Fruit fly (Drosophila melanogaster) whole organism, embryonic: ENCODE measurements around the gene CG17300.

Experiments
- Ada2b ChIP-seq: fragments of 200-800 bp; sonication (Bioruptor generic); IDR thresholded peaks from 2 replicates; pipeline ENCODE4 v1.3.6; 2022; ENCODE audit warnings: missing biosample characterization, missing genetic modification characterization
- Antp ChIP-seq: fragments of 200-800 bp; sonication (Bioruptor generic); optimal IDR thresholded peaks from 3 replicates; lab custom pipeline; 2016; ENCODE audit warnings: missing biosample characterization, missing genetic modification characterization
- Awh ChIP-seq: fragments of 200-800 bp; sonication (Bioruptor generic); IDR thresholded peaks from 2 replicates; pipeline ENCODE4, ENCODE4 v1.3.6; 2022; ENCODE audit warnings: missing biosample characterization, missing genetic modification characterization
- CG10366 ChIP-seq: fragments of 200-800 bp; sonication (Bioruptor generic); IDR thresholded peaks from 2 replicates; pipeline ENCODE4 v1.3.6; 2022; ENCODE audit warnings: missing biosample characterization, missing genetic modification characterization
- CG12942 ChIP-seq: fragments of 200-800 bp; sonication (Bioruptor generic); optimal IDR thresholded peaks from 3 replicates; lab custom pipeline; 2016; ENCODE audit warnings: missing biosample characterization, missing genetic modification characterization
- CG13123 ChIP-seq: fragments of 200-800 bp; sonication (Bioruptor generic); optimal IDR thresholded peaks from 2 replicates; lab custom pipeline; 2016; ENCODE audit warnings: missing biosample characterization, missing genetic modification characterization
- CG13775 ChIP-seq: fragments of 200-800 bp; sonication (Bioruptor generic); optimal IDR thresholded peaks from 3 replicates; lab custom pipeline; 2017; ENCODE audit warnings: missing biosample characterization, mild to moderate bottlenecking, missing genetic modification characterization
- CG15601 ChIP-seq: fragments of 200-800 bp; sonication (Bioruptor generic); optimal IDR thresholded peaks from 3 replicates; lab custom pipeline; 2019; ENCODE audit warnings: missing biosample characterization, mild to moderate bottlenecking, missing genetic modification characterization, moderate library complexity
- CG1602 ChIP-seq: fragments of 200-800 bp; sonication (Bioruptor generic); optimal IDR thresholded peaks from 3 replicates; lab custom pipeline; 2016; ENCODE audit warnings: missing biosample characterization, missing genetic modification characterization
- CG16813 ChIP-seq: fragments of 200-800 bp; sonication (Bioruptor generic); IDR thresholded peaks from 3 replicates; pipeline ENCODE4 v1.3.6; 2022; ENCODE audit warnings: missing biosample characterization, missing genetic modification characterization; ENCODE audit not compliant: partially characterized antibody
- CG16863 ChIP-seq: fragments of 200-800 bp; sonication (Bioruptor generic); optimal IDR thresholded peaks from 3 replicates; lab custom pipeline; 2016; ENCODE audit warnings: missing biosample characterization, missing genetic modification characterization
- CG17568 ChIP-seq: fragments of 200-800 bp; sonication (Bioruptor generic); optimal IDR thresholded peaks from 2 replicates; lab custom pipeline; 2018; ENCODE audit warnings: missing biosample characterization, mild to moderate bottlenecking, missing genetic modification characterization, moderate library complexity
- CG17612 ChIP-seq: fragments of 200-800 bp; sonication (Bioruptor generic); IDR thresholded peaks from 2 replicates; pipeline ENCODE4 v1.3.6; 2022; ENCODE audit warnings: missing biosample characterization, missing genetic modification characterization
- CG2199 ChIP-seq: fragments of 200-800 bp; sonication (Bioruptor generic); IDR thresholded peaks from 3 replicates; pipeline ENCODE4 v1.3.6; 2022; ENCODE audit warnings: missing biosample characterization, missing genetic modification characterization
- CG4707 ChIP-seq: fragments of 200-800 bp; sonication (Bioruptor generic); optimal IDR thresholded peaks from 2 replicates; lab custom pipeline; 2018; ENCODE audit warnings: missing biosample characterization, mild to moderate bottlenecking, missing genetic modification characterization, moderate library complexity
- CG6791 ChIP-seq: fragments of 200-800 bp; sonication (Bioruptor generic); IDR thresholded peaks from 3 replicates; pipeline ENCODE4 v1.3.6; 2022; ENCODE audit warnings: missing biosample characterization, missing genetic modification characterization; ENCODE audit not compliant: partially characterized antibody
- CG8281 ChIP-seq: fragments of 200-800 bp; sonication (Bioruptor generic); optimal IDR thresholded peaks from 2 replicates; lab custom pipeline; 2018; ENCODE audit warnings: missing biosample characterization, mild to moderate bottlenecking, missing genetic modification characterization, moderate library complexity
- CTCF ChIP-seq: fragments of 200-800 bp; sonication (Bioruptor generic); optimal IDR thresholded peaks from 2 replicates; lab custom pipeline; 2017; ENCODE audit warnings: missing biosample characterization, mild to moderate bottlenecking, missing genetic modification characterization, moderate library complexity
- Dip2 ChIP-seq: fragments of 200-800 bp; sonication (Bioruptor generic); IDR thresholded peaks from 2 replicates; pipeline ENCODE4 v1.3.6; 2022; ENCODE audit warnings: missing biosample characterization, missing genetic modification characterization
- Dll ChIP-seq: fragments of 200-800 bp; sonication (Bioruptor generic); IDR thresholded peaks from 4 replicates; pipeline ENCODE4 v1.3.6; 2022; ENCODE audit warnings: missing biosample characterization, missing genetic modification characterization; ENCODE audit not compliant: partially characterized antibody
- GATAe ChIP-seq: fragments of 200-800 bp; sonication (Bioruptor generic); conservative IDR thresholded peaks from 2 replicates; pipeline ENCODE4 v1.3.6; 2022; ENCODE audit warnings: missing biosample characterization, missing genetic modification characterization
- Hr39 ChIP-seq: fragments of >200 bp; optimal IDR thresholded peaks from 2 replicates; lab custom pipeline; 2017
- Sin3A ChIP-seq: fragments of >200 bp; optimal IDR thresholded peaks from 2 replicates; lab custom pipeline; 2018
- Sox102F ChIP-seq: fragments of 200-800 bp; sonication (Bioruptor generic); optimal IDR thresholded peaks from 2 replicates; lab custom pipeline; 2018; ENCODE audit warnings: missing biosample characterization, mild to moderate bottlenecking, missing genetic modification characterization, moderate library complexity
- Stat92E ChIP-seq, 3 experiments: fragments of >200 bp in 2 of 3; fragments of 200-800 bp in 1 of 3; sonication (Bioruptor generic) in 1 of 3; optimal IDR thresholded peaks; 2 replicates each; lab custom pipeline; 2017 to 2019; ENCODE audit warnings: missing biosample characterization in 3 of 3, missing genetic modification characterization in 3 of 3, mild to moderate bottlenecking in 1 of 3, moderate library complexity in 1 of 3
- Vsx1 ChIP-seq: fragments of 200-800 bp; sonication (Bioruptor generic); optimal IDR thresholded peaks from 2 replicates; lab custom pipeline; 2017; ENCODE audit warnings: missing biosample characterization, mild to moderate bottlenecking, missing genetic modification characterization, missing genetic modification reagents
- abd-A ChIP-seq: fragments of 200-800 bp; sonication (Bioruptor generic); optimal IDR thresholded peaks from 3 replicates; lab custom pipeline; 2019; ENCODE audit warnings: missing biosample characterization, mild to moderate bottlenecking, missing genetic modification characterization, moderate library complexity
- bbx ChIP-seq: fragments of 200-800 bp; sonication (Bioruptor generic); IDR thresholded peaks from 2 replicates; pipeline ENCODE4 v1.3.6; 2022; ENCODE audit warnings: missing biosample characterization, missing genetic modification characterization; ENCODE audit not compliant: partially characterized antibody
- corto ChIP-seq: fragments of 200-800 bp; sonication (Bioruptor generic); optimal IDR thresholded peaks from 2 replicates; lab custom pipeline; 2016; ENCODE audit warnings: missing biosample characterization, mild to moderate bottlenecking, missing genetic modification characterization, moderate library complexity
- emc ChIP-seq: fragments of 200-800 bp; sonication (Bioruptor generic); optimal IDR thresholded peaks from 2 replicates; lab custom pipeline; 2016; ENCODE audit warnings: missing biosample characterization, missing genetic modification characterization
- grn ChIP-seq: fragments of 200-800 bp; sonication (Bioruptor generic); optimal IDR thresholded peaks from 3 replicates; lab custom pipeline; 2017; ENCODE audit warnings: missing biosample characterization, missing genetic modification characterization
- gsb-n ChIP-seq: fragments of 200-800 bp; sonication (Bioruptor generic); optimal IDR thresholded peaks from 3 replicates; lab custom pipeline; 2018; ENCODE audit warnings: missing biosample characterization, mild to moderate bottlenecking, missing genetic modification characterization
- hth ChIP-seq: fragments of >200 bp; optimal IDR thresholded peaks from 2 replicates; lab custom pipeline; 2017; ENCODE audit warnings: inconsistent platforms
- oc ChIP-seq: fragments of 200-800 bp; sonication (Bioruptor generic); optimal IDR thresholded peaks from 2 replicates; lab custom pipeline; 2018; ENCODE audit warnings: missing biosample characterization, mild to moderate bottlenecking, missing genetic modification characterization, moderate library complexity
- psq ChIP-seq: fragments of 200-800 bp; sonication (Bioruptor generic); optimal IDR thresholded peaks from 2 replicates; lab custom pipeline; 2017; ENCODE audit warnings: missing biosample characterization, missing genetic modification characterization
- ranshi ChIP-seq: fragments of 200-800 bp; sonication (Bioruptor generic); IDR thresholded peaks from 2 replicates; pipeline ENCODE4 v1.3.6; 2022; ENCODE audit warnings: missing biosample characterization, missing genetic modification characterization
- run ChIP-seq: fragments of 200-800 bp; sonication (Bioruptor generic); optimal IDR thresholded peaks from 3 replicates; lab custom pipeline; 2018; ENCODE audit warnings: missing biosample characterization, mild to moderate bottlenecking, missing genetic modification characterization
- sc ChIP-seq, 3 experiments: fragments of >200 bp in 2 of 3; fragments of 200-800 bp in 1 of 3; sonication (Bioruptor generic) in 1 of 3; optimal IDR thresholded peaks; 2 replicates in 2 of 3; 3 replicates in 1 of 3; lab custom pipeline; 2017; ENCODE audit warnings: mild to moderate bottlenecking in 1 of 3, missing biosample characterization in 1 of 3, missing genetic modification characterization in 1 of 3, missing genetic modification reagents in 1 of 3
- ssp ChIP-seq: fragments of 200-800 bp; sonication (Bioruptor generic); IDR thresholded peaks from 2 replicates; pipeline ENCODE4 v1.3.6; 2022; ENCODE audit warnings: missing biosample characterization, missing genetic modification characterization
- stwl ChIP-seq: fragments of 200-800 bp; sonication (Bioruptor generic); optimal IDR thresholded peaks from 3 replicates; lab custom pipeline; 2018; ENCODE audit warnings: missing biosample characterization, mild to moderate bottlenecking, missing genetic modification characterization, moderate library complexity
- sug ChIP-seq: fragments of 200-800 bp; optimal IDR thresholded peaks from 2 replicates; lab custom pipeline; 2019; ENCODE audit warnings: missing biosample characterization, mild to moderate bottlenecking, missing genetic modification characterization, moderate library complexity
- vvl ChIP-seq: fragments of 200-800 bp; sonication (Bioruptor generic); IDR thresholded peaks from 2 replicates; pipeline ENCODE4 v1.3.6; 2022; ENCODE audit warnings: missing biosample characterization, missing genetic modification characterization

The CG17300 gene

dm6 chr3L:13064935-13065334 is 22.2 kb downstream of the CG17300 start:
- TF ChIP-seq CG16863 (GFP tag; lab: Kevin White, UChicago) (no peak), CG13123 (GFP tag; lab: Kevin White, UChicago) (no peak), ssp (GFP tag; lab: Robert Waterston, UW) (no peak), CG12942 (no peak), CTCF (GFP tag; lab: Kevin White, UChicago) (no peak), Hr39 (lab: Kevin White, UChicago) (no peak), sug (tag; lab: Kevin White, UChicago) (no peak), psq (GFP tag; lab: Kevin White, UChicago) (no peak), CG17612 (GFP tag; lab: Robert Waterston, UW) (no peak), Sox102F (GFP tag; lab: Kevin White, UChicago) (no peak), Sin3A (lab: Kevin White, UChicago) (no peak), CG4707 (GFP tag; lab: Kevin White, UChicago) (no peak), ranshi (GFP tag; lab: Robert Waterston, UW) (no peak), CG8281 (peak; percentile 9), GATAe (GFP tag; lab: Robert Waterston, UW) (no peak), CG15601 (tag; lab: Kevin White, UChicago) (no peak), CG17568 (GFP tag; lab: Kevin White, UChicago) (no peak), CG2199 (GFP tag; lab: Robert Waterston, UW) (no peak), grn (GFP tag; lab: Kevin White, UChicago) (peak; percentile 67), CG16813 (GFP tag; lab: Robert Waterston, UW) (0 out of 3 replicates have a peak, but pooled peaks have one; percentile 13), Ada2b (no peak), Awh (peak; percentile 9; the same call in 1 of the 2 replicates), CG1602 (no peak), emc (GFP tag; lab: Kevin White, UChicago) (no peak), bbx (no peak), run (no peak), Dll (no peak), Dip2 (no peak), Antp (GFP tag; lab: Kevin White, UChicago) (no peak), stwl (tag; lab: Kevin White, UChicago) (no peak), Stat92E (GFP tag; optimal IDR thresholded peaks at IDR 0.05; lab: Kevin White, UChicago) (peak in 1 of 3 experiments; percentile 92), sc (optimal IDR thresholded peaks at IDR 0.05; lab: Kevin White, UChicago) (no peak), sc (GFP tag; optimal IDR thresholded peaks at IDR 0.05; lab: Kevin White, UChicago) (no peak), hth (lab: Kevin White, UChicago) (no peak), CG6791 (GFP tag; lab: Robert Waterston, UW) (no peak), corto (no peak), CG10366 (GFP tag; lab: Robert Waterston, UW) (no peak)
- TF ChIP-seq, all 482 proteins: peak for 5

- peak; percentile 79; the same call in 1 of the 2 replicates for TF ChIP-seq vvl (GFP tag; lab: Robert Waterston, UW)
- peak; percentile 33 for TF ChIP-seq gsb-n (tag; lab: Kevin White, UChicago)
- TF ChIP-seq oc (tag; lab: Kevin White, UChicago): peak; percentile 76
- TF ChIP-seq CG13775: no peak
- TF ChIP-seq Awh: peak; percentile 71
- no peak for TF ChIP-seq Sin3A (lab: Kevin White, UChicago)
- no peak for TF ChIP-seq GATAe (GFP tag; lab: Robert Waterston, UW)
- peak; percentile 42 for TF ChIP-seq abd-A (tag; lab: Kevin White, UChicago)
- TF ChIP-seq Vsx1 (GFP tag; lab: Kevin White, UChicago): peak; percentile 26
These were observed 22.7 kb downstream of the CG17300 start for dm6 chr3L:13064346-13064745.
